Fruit fly (Drosophila melanogaster) whole organism: ENCODE results near the gene CG4669.

ENCODE experiments used
- CG8478 ChIP-seq: fragments of >200 bp; optimal IDR thresholded peaks from 2 replicates; lab custom pipeline; 2018; ENCODE audit warnings: inconsistent platforms
- pan ChIP-seq: fragments of >200 bp; optimal IDR thresholded peaks from 2 replicates; lab custom pipeline; 2017
- psq ChIP-seq: fragments of >200 bp; optimal IDR thresholded peaks from 2 replicates; lab custom pipeline; 2017
- usp ChIP-seq: fragments of >200 bp; optimal IDR thresholded peaks from 2 replicates; lab custom pipeline; 2017; ENCODE audit warnings: missing biosample characterization, missing genetic modification characterization, mixed read lengths

DNA sequence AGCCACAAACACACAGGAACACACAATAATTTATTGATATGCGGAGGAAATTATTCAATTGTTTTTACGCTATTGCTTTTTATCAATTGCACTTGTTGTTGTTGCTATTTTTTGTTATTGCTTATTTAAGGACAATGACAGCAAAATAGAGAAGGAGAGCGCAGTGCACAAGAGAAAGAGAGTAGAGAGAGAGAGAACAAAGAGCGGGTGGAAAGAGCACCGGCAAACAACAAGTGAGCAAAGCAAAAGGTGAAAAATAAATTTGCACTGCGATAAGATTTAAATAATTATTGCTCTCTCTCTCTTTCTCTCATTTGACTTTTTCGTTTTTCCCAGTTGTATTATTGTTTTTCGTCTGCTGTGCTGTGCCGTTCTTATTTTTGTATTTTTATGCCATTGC, 42.8 kb downstream of the CG4669 start:
- TF ChIP-seq psq (lab: Kevin White, UChicago) (no peak), CG8478 (lab: Kevin White, UChicago) (no peak), pan (lab: Kevin White, UChicago) (no peak), usp (GFP tag; lab: Kevin White, UChicago) (no peak)
